Fruit fly (Drosophila melanogaster) whole organism, embryonic: ENCODE measurements around the gene Pdcd4.

Experiments
- Bgb ChIP-seq: fragments of 200-800 bp; sonication (Bioruptor generic); IDR thresholded peaks from 2 replicates; pipeline ENCODE4 v1.3.6; 2022; ENCODE audit warnings: missing biosample characterization, missing genetic modification characterization; ENCODE audit not compliant: partially characterized antibody
- Blimp-1 ChIP-seq: fragments of 200-800 bp; sonication (Bioruptor generic); optimal IDR thresholded peaks from 3 replicates; lab custom pipeline; 2018; ENCODE audit warnings: missing biosample characterization, missing genetic modification characterization, mild to moderate bottlenecking, moderate library complexity, missing genetic modification reagents
- Bteb2 ChIP-seq: fragments of 200-800 bp; sonication (Bioruptor generic); optimal IDR thresholded peaks from 2 replicates; lab custom pipeline; 2016; ENCODE audit warnings: missing biosample characterization, missing genetic modification characterization
- CG10274 ChIP-seq: fragments of 200-800 bp; sonication (Bioruptor generic); optimal IDR thresholded peaks from 3 replicates; lab custom pipeline; 2017; ENCODE audit warnings: missing biosample characterization, mild to moderate bottlenecking, missing genetic modification characterization
- CG10321 ChIP-seq: fragments of 200-800 bp; sonication (Bioruptor generic); IDR thresholded peaks from 2 replicates; pipeline ENCODE4 v1.3.6; 2022; ENCODE audit warnings: missing biosample characterization, missing genetic modification characterization
- CG11093 ChIP-seq: fragments of 200-800 bp; sonication (Bioruptor generic); IDR thresholded peaks from 3 replicates; pipeline ENCODE4 v1.3.6; 2022; ENCODE audit warnings: missing biosample characterization, missing genetic modification characterization
- CG11560 ChIP-seq: fragments of 200-800 bp; sonication (Bioruptor generic); IDR thresholded peaks from 3 replicates; pipeline ENCODE4 v1.3.6; 2022; ENCODE audit warnings: missing biosample characterization, missing genetic modification characterization
- CG12071 ChIP-seq: fragments of 200-800 bp; sonication (Bioruptor generic); optimal IDR thresholded peaks from 3 replicates; lab custom pipeline; 2018; ENCODE audit warnings: missing biosample characterization, mild to moderate bottlenecking, missing genetic modification characterization
- CG12391 ChIP-seq: fragments of 200-800 bp; sonication (Bioruptor generic); optimal IDR thresholded peaks from 3 replicates; lab custom pipeline; 2018; ENCODE audit warnings: missing biosample characterization, mild to moderate bottlenecking, missing genetic modification characterization, moderate library complexity
- CG13123 ChIP-seq: fragments of 200-800 bp; sonication (Bioruptor generic); optimal IDR thresholded peaks from 2 replicates; lab custom pipeline; 2016; ENCODE audit warnings: missing biosample characterization, missing genetic modification characterization
- CG13424 ChIP-seq: fragments of 200-800 bp; sonication (Bioruptor generic); optimal IDR thresholded peaks from 2 replicates; lab custom pipeline; 2019; ENCODE audit warnings: missing biosample characterization, mild to moderate bottlenecking, missing genetic modification characterization, moderate library complexity
- CG1603 ChIP-seq: fragments of 200-800 bp; sonication (Bioruptor generic); optimal IDR thresholded peaks from 2 replicates; lab custom pipeline; 2019; ENCODE audit warnings: missing biosample characterization, mild to moderate bottlenecking, missing genetic modification characterization, moderate library complexity
- CG16813 ChIP-seq: fragments of 200-800 bp; sonication (Bioruptor generic); IDR thresholded peaks from 3 replicates; pipeline ENCODE4 v1.3.6; 2022; ENCODE audit warnings: missing biosample characterization, missing genetic modification characterization; ENCODE audit not compliant: partially characterized antibody
- CG18476 ChIP-seq: fragments of 200-800 bp; sonication (Bioruptor generic); optimal IDR thresholded peaks from 2 replicates; lab custom pipeline; 2016; ENCODE audit warnings: missing biosample characterization, mild to moderate bottlenecking, missing genetic modification characterization
- CG2202 ChIP-seq: fragments of 200-800 bp; sonication (Bioruptor generic); optimal IDR thresholded peaks from 2 replicates; lab custom pipeline; 2018; ENCODE audit warnings: missing biosample characterization, mild to moderate bottlenecking, missing genetic modification characterization
- CG31388 ChIP-seq: fragments of 200-800 bp; sonication (Bioruptor generic); optimal IDR thresholded peaks from 2 replicates; lab custom pipeline; 2016; ENCODE audit warnings: missing biosample characterization, missing genetic modification characterization
- CG32532 ChIP-seq: fragments of 200-800 bp; sonication (Bioruptor generic); IDR thresholded peaks from 2 replicates; pipeline ENCODE4 v1.3.6; 2022; ENCODE audit warnings: missing biosample characterization, missing genetic modification characterization
- CG32772 ChIP-seq: fragments of 200-800 bp; sonication (Bioruptor generic); IDR thresholded peaks from 2 replicates; pipeline ENCODE4 v1.3.6; 2022; ENCODE audit warnings: missing biosample characterization, missing genetic modification characterization
- CG4404 ChIP-seq: fragments of 200-800 bp; sonication (Bioruptor generic); IDR thresholded peaks from 2 replicates; pipeline ENCODE4 v1.3.6; 2022; ENCODE audit warnings: missing biosample characterization, missing genetic modification characterization
- CG7839 ChIP-seq: fragments of 200-800 bp; sonication (Bioruptor generic); optimal IDR thresholded peaks from 3 replicates; lab custom pipeline; 2018; ENCODE audit warnings: missing biosample characterization, mild to moderate bottlenecking, missing genetic modification characterization, moderate library complexity
- D19B ChIP-seq: fragments of 200-800 bp; sonication (Bioruptor generic); optimal IDR thresholded peaks from 2 replicates; lab custom pipeline; 2017; ENCODE audit warnings: missing biosample characterization, mild to moderate bottlenecking, missing genetic modification characterization
- Dad ChIP-seq: fragments of 200-800 bp; sonication (Bioruptor generic); optimal IDR thresholded peaks from 3 replicates; lab custom pipeline; 2016; ENCODE audit warnings: missing biosample characterization, missing genetic modification characterization
- Dll ChIP-seq: fragments of 200-800 bp; sonication (Bioruptor generic); IDR thresholded peaks from 4 replicates; pipeline ENCODE4 v1.3.6; 2022; ENCODE audit warnings: missing biosample characterization, missing genetic modification characterization; ENCODE audit not compliant: partially characterized antibody
- Fer2 ChIP-seq: fragments of 200-800 bp; sonication (Bioruptor generic); optimal IDR thresholded peaks from 2 replicates; lab custom pipeline; 2018; ENCODE audit warnings: missing biosample characterization, mild to moderate bottlenecking, missing genetic modification characterization, moderate library complexity
- H2.0 ChIP-seq: fragments of 200-800 bp; sonication (Bioruptor generic); IDR thresholded peaks from 2 replicates; pipeline ENCODE4 v1.3.6; 2022; ENCODE audit warnings: missing biosample characterization, missing genetic modification characterization
- Jarid2 ChIP-seq: fragments of 200-800 bp; sonication (Bioruptor generic); optimal IDR thresholded peaks from 3 replicates; lab custom pipeline; 2017; ENCODE audit warnings: mild to moderate bottlenecking, missing biosample characterization, missing genetic modification reagents, missing genetic modification characterization
- Opbp ChIP-seq: fragments of 200-800 bp; sonication (Bioruptor generic); IDR thresholded peaks from 3 replicates; pipeline ENCODE4 v1.3.6; 2022; ENCODE audit warnings: missing biosample characterization, missing genetic modification characterization; ENCODE audit not compliant: partially characterized antibody
- PHDP ChIP-seq: fragments of 200-800 bp; sonication (Bioruptor generic); optimal IDR thresholded peaks from 3 replicates; lab custom pipeline; 2018; ENCODE audit warnings: missing biosample characterization, mild to moderate bottlenecking, missing genetic modification characterization, moderate library complexity
- Rfx ChIP-seq: fragments of 200-800 bp; sonication (Bioruptor generic); IDR thresholded peaks from 2 replicates; pipeline ENCODE4 v1.3.6; 2022; ENCODE audit warnings: missing biosample characterization, missing genetic modification characterization
- Six4 ChIP-seq: fragments of 200-800 bp; sonication (Bioruptor generic); optimal IDR thresholded peaks from 2 replicates; lab custom pipeline; 2016; ENCODE audit warnings: missing biosample characterization, missing genetic modification characterization
- az2 ChIP-seq: fragments of 200-800 bp; sonication (Bioruptor generic); optimal IDR thresholded peaks from 3 replicates; lab custom pipeline; 2016; ENCODE audit warnings: missing biosample characterization, missing genetic modification characterization
- br ChIP-seq: fragments of >200 bp; optimal IDR thresholded peaks from 2 replicates; lab custom pipeline; 2017
- cas ChIP-seq: fragments of 200-800 bp; sonication (Bioruptor generic); IDR thresholded peaks from 2 replicates; pipeline ENCODE4 v1.3.6; 2022; ENCODE audit warnings: missing biosample characterization, missing genetic modification characterization
- ci ChIP-seq: fragments of 200-800 bp; sonication (Bioruptor generic); IDR thresholded peaks from 3 replicates; pipeline ENCODE4 v1.3.6; 2022; ENCODE audit warnings: missing biosample characterization, missing genetic modification characterization
- ewg ChIP-seq: fragments of 200-800 bp; sonication (Bioruptor generic); optimal IDR thresholded peaks from 3 replicates; lab custom pipeline; 2017; ENCODE audit warnings: mild to moderate bottlenecking, missing biosample characterization, missing genetic modification reagents, missing genetic modification characterization
- eyg ChIP-seq: fragments of 200-800 bp; sonication (Bioruptor generic); optimal IDR thresholded peaks from 3 replicates; lab custom pipeline; 2016; ENCODE audit warnings: missing biosample characterization, missing genetic modification characterization
- fd96Cb ChIP-seq: fragments of 200-800 bp; sonication (Bioruptor generic); optimal IDR thresholded peaks from 2 replicates; lab custom pipeline; 2018; ENCODE audit warnings: missing biosample characterization, mild to moderate bottlenecking, missing genetic modification characterization, moderate library complexity
- grau ChIP-seq: fragments of 200-800 bp; optimal IDR thresholded peaks from 3 replicates; lab custom pipeline; 2019; ENCODE audit warnings: missing biosample characterization, mild to moderate bottlenecking, missing genetic modification characterization, moderate library complexity
- hbn ChIP-seq: fragments of 200-800 bp; sonication (Bioruptor generic); IDR thresholded peaks from 2 replicates; pipeline ENCODE4 v1.3.6; 2022; ENCODE audit warnings: missing biosample characterization, missing genetic modification characterization; ENCODE audit not compliant: partially characterized antibody
- hkb ChIP-seq, 2 experiments: fragments of 200-800 bp in 1 of 2; fragments of >200 bp in 1 of 2; sonication (Bioruptor generic) in 1 of 2; IDR thresholded peaks in 1 of 2; optimal IDR thresholded peaks in 1 of 2; 2 replicates each; pipeline versions ENCODE4 v1.3.6 to Lab custom; 2017 to 2022; ENCODE audit warnings: missing biosample characterization in 1 of 2, missing genetic modification characterization in 1 of 2
- insv ChIP-seq, 2 experiments: fragments of 200-800 bp; sonication (Bioruptor generic); optimal IDR thresholded peaks; 3 replicates each; lab custom pipeline; 2016 to 2018; ENCODE audit warnings: missing biosample characterization in 2 of 2, missing genetic modification characterization in 2 of 2
- lmd ChIP-seq: fragments of 200-800 bp; sonication (Bioruptor generic); IDR thresholded peaks from 2 replicates; pipeline ENCODE4 v1.3.6; 2022; ENCODE audit warnings: missing biosample characterization, missing genetic modification characterization
- ranshi ChIP-seq: fragments of 200-800 bp; sonication (Bioruptor generic); IDR thresholded peaks from 2 replicates; pipeline ENCODE4 v1.3.6; 2022; ENCODE audit warnings: missing biosample characterization, missing genetic modification characterization
- slp2 ChIP-seq: fragments of 200-800 bp; sonication (Bioruptor generic); optimal IDR thresholded peaks from 2 replicates; lab custom pipeline; 2016; ENCODE audit warnings: missing biosample characterization, missing genetic modification characterization
- tll ChIP-seq, 2 experiments: fragments of 200-800 bp in 1 of 2; fragments of >200 bp in 1 of 2; sonication (Bioruptor generic) in 1 of 2; optimal IDR thresholded peaks; 2 replicates each; lab custom pipeline; 2017 to 2019; ENCODE audit warnings: missing biosample characterization in 2 of 2, missing genetic modification characterization in 2 of 2, mild to moderate bottlenecking in 1 of 2, moderate library complexity in 1 of 2
- vnd ChIP-seq: fragments of 200-800 bp; sonication (Bioruptor generic); IDR thresholded peaks from 3 replicates; pipeline ENCODE4 v1.3.6; 2022; ENCODE audit warnings: missing biosample characterization, missing genetic modification characterization; ENCODE audit not compliant: partially characterized antibody

Gene Pdcd4

dm6 chrX:13740062-13740461 lies 15.1 kb downstream of the Pdcd4 start (continued):
- TF ChIP-seq Dll (GFP tag; lab: Robert Waterston, UW): no peak
- peak; percentile 52 for TF ChIP-seq D19B (GFP tag; lab: Kevin White, UChicago)
- TF ChIP-seq Dad (GFP tag; lab: Kevin White, UChicago): peak; percentile 41
- TF ChIP-seq cas (GFP tag; lab: Robert Waterston, UW): peak; percentile 59; the same call in 1 of the 2 replicates
- TF ChIP-seq ranshi (GFP tag; lab: Robert Waterston, UW): peak; percentile 79
- no peak for TF ChIP-seq CG10321 (GFP tag; lab: Robert Waterston, UW)
- peak; percentile 49 for TF ChIP-seq CG4404 (GFP tag; lab: Robert Waterston, UW)
- peak; percentile 73 for TF ChIP-seq grau (tag; lab: Kevin White, UChicago)
- no peak for TF ChIP-seq Bgb (GFP tag; lab: Robert Waterston, UW)
- TF ChIP-seq CG11560 (tag; lab: Robert Waterston, UW): peak; percentile 42; the same call in 1 of the 3 replicates
- TF ChIP-seq hbn (GFP tag; lab: Robert Waterston, UW): no peak
- peak; percentile 83 for TF ChIP-seq lmd (GFP tag; lab: Robert Waterston, UW)
- TF ChIP-seq Jarid2 (GFP tag; lab: Kevin White, UChicago): peak; percentile 36
- TF ChIP-seq CG10274 (GFP tag; lab: Kevin White, UChicago): peak; percentile 49
- TF ChIP-seq vnd: no peak
- TF ChIP-seq CG18476 (GFP tag; lab: Kevin White, UChicago): peak; percentile 25
- TF ChIP-seq CG13123: peak; percentile 21
- peak; percentile 89 for TF ChIP-seq ci
- no peak for TF ChIP-seq hkb (optimal IDR thresholded peaks at IDR 0.05; lab: Kevin White, UChicago)
- TF ChIP-seq hkb (GFP tag; IDR thresholded peaks at IDR 0.05; lab: Robert Waterston, UW): peak; percentile 73
- peak; percentile 39 for TF ChIP-seq slp2 (GFP tag; lab: Kevin White, UChicago)
- peak; percentile 67 for TF ChIP-seq Fer2 (tag; lab: Kevin White, UChicago)
- TF ChIP-seq az2: peak; percentile 82
- no peak for TF ChIP-seq Opbp (GFP tag; lab: Robert Waterston, UW)
- TF ChIP-seq CG12071 (GFP tag; lab: Kevin White, UChicago): peak; percentile 85
- TF ChIP-seq CG12391 (tag; lab: Kevin White, UChicago): peak; percentile 66
- peak; percentile 15 for TF ChIP-seq CG2202 (tag; lab: Kevin White, UChicago)
- TF ChIP-seq CG13424 (tag; lab: Kevin White, UChicago): peak; percentile 85
- TF ChIP-seq CG7839: peak; percentile 82
- peak; percentile 63 for TF ChIP-seq Six4 (GFP tag; lab: Kevin White, UChicago)
- no peak for TF ChIP-seq tll (GFP tag; optimal IDR thresholded peaks at IDR 0.05; lab: Kevin White, UChicago)
- TF ChIP-seq Rfx (GFP tag; lab: Robert Waterston, UW): peak; percentile 95
- TF ChIP-seq H2.0 (GFP tag; lab: Robert Waterston, UW): peak; percentile 81
- TF ChIP-seq insv (GFP tag; optimal IDR thresholded peaks at IDR 0.05; lab: Kevin White, UChicago): no peak
- TF ChIP-seq CG11093 (GFP tag; lab: Robert Waterston, UW): 0 out of 3 replicates have a peak, but pooled peaks have one; percentile 30
- no peak for TF ChIP-seq br (lab: Kevin White, UChicago)
- no peak for TF ChIP-seq CG16813 (GFP tag; lab: Robert Waterston, UW)
- TF ChIP-seq Bteb2: peak; percentile 56
- TF ChIP-seq PHDP: peak; percentile 72
- peak; percentile 59 for TF ChIP-seq ewg
- TF ChIP-seq CG1603 (tag; lab: Kevin White, UChicago): peak; percentile 87
- peak; percentile 65 for TF ChIP-seq fd96Cb (tag; lab: Kevin White, UChicago)
- peak; percentile 34 for TF ChIP-seq eyg
- peak; percentile 91 for TF ChIP-seq CG32532 (GFP tag; lab: Robert Waterston, UW)
- peak; percentile 64 for TF ChIP-seq Blimp-1 (GFP tag; lab: Kevin White, UChicago)
- TF ChIP-seq CG32772 (GFP tag; lab: Robert Waterston, UW): peak; percentile 78
- no peak for TF ChIP-seq CG31388 (GFP tag; lab: Kevin White, UChicago)
